Worm (Caenorhabditis elegans) whole organism, L4/young adult: Measurements from ENCODE around the gene T28F3.11.

ENCODE experiments used
- W03F9.2 ChIP-seq: fragments of 150-350 bp; optimal IDR thresholded peaks from 2 replicates; lab custom pipeline; 2014; ENCODE audit warnings: missing biosample characterization, missing genetic modification characterization
- dao-5 ChIP-seq: sonication (generic microtip); optimal IDR thresholded peaks from 2 replicates; lab custom pipeline; 2016; ENCODE audit warnings: missing genotype, missing genetic modification characterization, moderate library complexity, missing compliant biosample characterization
- him-1 ChIP-seq: sonication (generic microtip); optimal IDR thresholded peaks from 2 replicates; lab custom pipeline; 2016; ENCODE audit warnings: missing genotype, missing genetic modification reagents, missing genetic modification characterization, missing compliant biosample characterization

The T28F3.11 gene

ce11 chrIV:17278861-17279591 lies 12.5 kb downstream of the T28F3.11 start, which contains the start of gene hsp-1:
Gene hsp-1 (plus strand): TSS chrIV:17278959.
- TF ChIP-seq dao-5 (no peak), him-1 (tag; lab: Kevin White, UChicago) (no peak), W03F9.2 (no peak)

DNA sequence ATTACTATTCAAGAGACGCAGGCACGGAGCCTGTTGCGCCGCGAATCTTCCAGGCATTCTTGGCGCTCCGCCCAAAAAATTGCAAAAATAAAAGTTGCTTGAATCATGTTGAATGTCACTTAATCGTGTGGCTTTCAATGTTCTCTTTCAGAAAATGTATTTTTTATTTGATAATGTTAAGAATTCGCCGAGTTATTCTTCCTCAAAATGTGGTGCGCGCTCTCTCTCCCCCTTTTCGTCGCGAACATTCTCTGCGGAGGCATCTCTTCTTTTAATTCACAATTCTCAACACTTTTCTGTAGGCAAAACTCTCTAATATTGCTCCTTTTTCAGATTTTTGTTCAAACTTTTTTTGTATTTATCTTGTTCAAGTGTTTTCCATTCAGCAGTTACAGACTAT lies 13.1 kb downstream of the T28F3.11 start:
- TF ChIP-seq W03F9.2 (peak; percentile 93), him-1 (tag; lab: Kevin White, UChicago) (peak; percentile 98), dao-5 (peak; percentile 8)

DNA sequence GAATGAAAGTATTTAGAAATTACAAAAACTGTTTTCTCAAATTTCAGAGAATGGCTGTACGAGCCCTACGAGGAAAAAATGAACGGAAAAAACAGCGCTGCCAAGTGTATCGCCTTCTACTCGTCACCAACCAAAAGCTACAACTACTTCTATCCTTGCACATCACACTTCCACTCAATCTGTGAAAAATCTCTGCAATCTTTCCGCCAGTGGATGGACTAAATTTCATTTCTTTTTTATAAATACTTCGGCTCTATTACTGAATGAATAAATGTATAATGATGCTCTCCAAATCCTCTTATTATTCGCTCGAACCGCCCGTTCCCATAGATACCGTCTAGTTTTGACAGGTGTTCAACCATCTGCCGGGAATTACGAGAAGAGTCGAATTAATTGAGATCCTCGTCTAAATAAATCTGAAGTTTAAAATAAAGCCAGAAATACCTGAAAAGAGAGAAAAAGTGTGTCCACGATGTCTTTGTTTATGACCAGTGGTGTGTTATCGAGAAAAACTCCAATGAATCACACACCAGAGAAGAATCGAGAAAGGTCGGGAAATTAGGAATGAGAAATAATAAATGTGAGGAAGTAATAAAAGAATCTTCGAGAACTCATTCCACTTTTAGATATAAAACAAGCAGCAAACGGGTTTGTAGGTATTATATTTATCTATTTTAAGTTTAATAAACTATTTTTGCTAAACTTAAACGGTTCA lies 13.9 kb downstream of the T28F3.11 start:
- no peak for TF ChIP-seq W03F9.2
- no peak for TF ChIP-seq him-1 (tag; lab: Kevin White, UChicago)
- TF ChIP-seq dao-5, result no peak

DNA sequence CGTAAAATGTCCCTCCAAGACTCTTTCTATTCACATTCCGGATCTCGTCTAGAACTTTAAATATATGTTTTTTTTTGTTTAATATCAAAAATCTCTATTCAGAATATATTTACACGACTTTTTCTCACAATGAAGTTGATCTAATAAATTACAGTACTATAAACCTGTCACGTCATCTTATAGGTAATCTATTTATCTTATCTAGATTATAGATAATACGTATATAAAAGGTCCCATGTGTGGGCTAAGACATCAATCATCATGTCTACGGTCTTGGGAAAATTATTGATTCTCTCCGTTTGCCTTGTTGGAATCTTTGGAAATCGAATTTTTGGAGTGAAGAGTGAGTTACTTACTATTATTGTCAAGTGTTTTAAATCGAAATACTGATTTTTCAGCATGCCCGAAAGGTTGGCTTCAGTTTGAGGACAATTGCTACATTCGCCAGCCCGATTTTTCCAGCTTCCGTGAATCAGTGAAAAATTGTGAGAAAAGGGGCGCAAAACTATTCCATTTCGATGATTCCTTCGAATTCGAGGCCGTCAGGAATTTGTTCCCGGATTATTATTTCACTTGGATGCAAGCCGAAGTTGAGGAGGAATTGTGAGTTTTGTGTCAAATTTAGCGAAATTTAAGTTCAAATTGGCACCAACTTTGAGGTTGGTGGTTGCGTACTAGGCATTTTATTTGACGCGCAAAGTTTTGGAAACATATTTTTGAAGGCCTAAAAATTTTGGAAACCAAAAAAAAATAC lies 14.6 kb downstream of the T28F3.11 start, which contains the start of gene clec-196:
TSS of gene clec-196 (plus strand) at position 252 of the 754 bp plus-strand sequence.
- TF ChIP-seq dao-5, result no peak
- TF ChIP-seq W03F9.2, result no peak
- TF ChIP-seq him-1 (tag; lab: Kevin White, UChicago), result no peak

- TF ChIP-seq dao-5 (no peak), him-1 (tag; lab: Kevin White, UChicago) (no peak), W03F9.2 (no peak)
Measured at ce11 chrIV:17275281-17275680, 16.2 kb downstream of the T28F3.11 start, which contains the start of gene lhfp-4. Gene lhfp-4 (plus strand): TSS chrIV:17275581.

ce11 chrIV:17273602-17274110 lies 17.8 kb downstream of the T28F3.11 start, which contains the start of gene gln-5:
Gene gln-5 (minus strand): TSS chrIV:17273652.
- no peak for TF ChIP-seq W03F9.2
- no peak for TF ChIP-seq dao-5
- TF ChIP-seq him-1 (tag; lab: Kevin White, UChicago), result no peak

- TF ChIP-seq dao-5 (no peak), him-1 (tag; lab: Kevin White, UChicago) (no peak), W03F9.2 (no peak)
Measured at ce11 chrIV:17269702-17270101, 21.8 kb downstream of the T28F3.11 start.

DNA sequence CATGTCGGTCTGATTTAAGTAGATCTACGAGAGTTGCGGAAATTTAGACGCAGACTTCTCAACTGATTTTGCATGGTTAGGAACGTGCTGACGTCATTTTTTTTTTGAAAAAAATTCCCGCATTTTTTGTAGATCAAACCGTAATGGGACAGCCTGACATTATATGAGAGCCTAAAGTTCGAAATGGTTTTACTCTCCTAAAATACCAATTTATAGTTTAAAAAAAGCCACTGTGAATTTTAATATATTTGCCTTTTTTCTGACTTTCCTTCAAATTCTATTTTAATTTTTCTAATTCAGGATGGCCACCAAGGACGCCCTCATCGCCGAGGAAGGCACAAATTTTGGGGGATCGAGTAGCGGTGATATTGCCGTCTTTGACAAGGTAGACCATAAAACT lies 22.4 kb downstream of the T28F3.11 start, which contains the start of gene atgp-1:
TSS of gene atgp-1 (plus strand) at position 301 of the 400 bp plus-strand sequence.
- TF ChIP-seq him-1 (tag; lab: Kevin White, UChicago) (no peak), dao-5 (no peak), W03F9.2 (no peak)

- TF ChIP-seq W03F9.2 (peak; percentile 12), dao-5 (no peak)
Measured at ce11 chrIV:17268628-17269027, 22.9 kb downstream of the T28F3.11 start.

ce11 chrIV:17268069-17268468 lies 23.4 kb downstream of the T28F3.11 start:
- TF ChIP-seq him-1 (tag; lab: Kevin White, UChicago), result no peak
- no peak for TF ChIP-seq W03F9.2
- no peak for TF ChIP-seq dao-5

ce11 chrIV:17267304-17267891 lies 24.1 kb downstream of the T28F3.11 start:
- TF ChIP-seq him-1 (tag; lab: Kevin White, UChicago) (no peak), dao-5 (no peak), W03F9.2 (no peak)

ce11 chrIV:17265716-17266115 lies 25.8 kb downstream of the T28F3.11 start:
- TF ChIP-seq dao-5 (no peak), W03F9.2 (no peak), him-1 (tag; lab: Kevin White, UChicago) (no peak)

DNA sequence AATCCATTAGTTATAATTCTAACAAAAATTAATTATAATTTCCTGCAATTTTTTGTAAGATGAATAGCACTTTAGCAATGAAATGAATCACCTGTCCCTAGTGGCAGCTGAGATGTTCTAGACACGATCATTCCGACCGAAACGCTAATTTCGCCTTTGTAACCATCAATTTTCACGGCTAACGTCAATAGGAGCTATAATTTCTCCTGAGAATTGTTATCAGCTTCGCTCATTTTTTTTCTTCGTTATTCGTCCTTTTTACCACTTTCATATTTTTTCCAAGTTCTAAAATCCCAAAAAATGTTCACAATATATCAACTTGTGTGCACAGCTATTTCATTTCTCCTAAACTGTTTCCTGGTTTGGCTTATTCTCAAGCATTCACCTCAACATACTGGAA lies 26.2 kb downstream of the T28F3.11 start, which contains the start of gene str-187:
TSS of gene str-187 (plus strand) at position 301 of the 400 bp plus-strand sequence.
- no peak for TF ChIP-seq W03F9.2
- no peak for TF ChIP-seq dao-5
- no peak for TF ChIP-seq him-1 (tag; lab: Kevin White, UChicago)

- TF ChIP-seq dao-5 (no peak), him-1 (tag; lab: Kevin White, UChicago) (no peak), W03F9.2 (no peak)
Measured at ce11 chrIV:17264714-17265113, 26.8 kb downstream of the T28F3.11 start, which contains the start of gene F26D10.13. Gene F26D10.13 (minus strand): TSS chrIV:17264814.
